Worm (Caenorhabditis elegans) whole organism, L4/young adult: ENCODE results near the gene clec-171.

Experiments
- W03F9.2 ChIP-seq: fragments of 150-350 bp; optimal IDR thresholded peaks from 2 replicates; lab custom pipeline; 2014; ENCODE audit warnings: missing biosample characterization, missing genetic modification characterization
- dao-5 ChIP-seq: sonication (generic microtip); optimal IDR thresholded peaks from 2 replicates; lab custom pipeline; 2016; ENCODE audit warnings: missing genotype, missing genetic modification characterization, moderate library complexity, missing compliant biosample characterization
- him-1 ChIP-seq: sonication (generic microtip); optimal IDR thresholded peaks from 2 replicates; lab custom pipeline; 2016; ENCODE audit warnings: missing genotype, missing genetic modification reagents, missing genetic modification characterization, missing compliant biosample characterization

DNA sequence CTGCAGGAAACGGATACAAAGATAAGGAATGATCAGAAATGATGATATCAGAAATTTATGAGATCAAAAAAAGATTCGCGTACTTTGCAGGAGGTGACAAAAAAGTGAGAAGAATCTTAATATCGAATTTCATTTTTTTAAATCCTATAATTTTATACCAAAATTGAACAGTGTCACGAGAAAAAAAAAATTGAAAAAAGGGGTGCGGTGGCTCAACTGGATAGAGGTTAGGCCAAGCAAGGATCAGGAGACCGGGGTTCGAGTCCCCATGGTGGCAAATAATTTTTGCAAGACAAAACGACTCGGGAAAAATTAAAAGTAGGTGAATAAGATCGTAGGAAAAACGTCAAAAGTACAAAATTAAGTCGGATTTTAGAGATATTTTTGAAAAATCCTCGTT lies 43.2 kb upstream of the clec-171 start:
- TF ChIP-seq W03F9.2 (no peak), him-1 (no peak), dao-5 (tag; lab: Kevin White, UChicago) (no peak)
